Worm (Caenorhabditis elegans) whole organism, L2 larva: Measurements from ENCODE around the gene F57C12.6.

ENCODE experiments used
- C34F6.9 ChIP-seq: fragments of 150-350 bp; optimal IDR thresholded peaks from 2 replicates; lab custom pipeline; 2014; ENCODE audit warnings: missing biosample characterization, missing genetic modification characterization
- F13H6.1 ChIP-seq: sonication (generic microtip); optimal IDR thresholded peaks from 2 replicates; lab custom pipeline; 2016; ENCODE audit warnings: missing genetic modification characterization, missing compliant biosample characterization
- R02D3.7 ChIP-seq: fragments of 150-350 bp; optimal IDR thresholded peaks from 2 replicates; lab custom pipeline; 2014; ENCODE audit warnings: missing biosample characterization, missing genetic modification characterization
- Y55F3AM.14 ChIP-seq: fragments of 200-800 bp; sonication (Bioruptor generic); optimal IDR thresholded peaks from 2 replicates; lab custom pipeline; 2018; ENCODE audit warnings: mild to moderate bottlenecking, missing genetic modification characterization, missing compliant biosample characterization
- ZK546.5 ChIP-seq: sonication (generic microtip); optimal IDR thresholded peaks from 2 replicates; lab custom pipeline; 2017; ENCODE audit warnings: missing biosample characterization, missing genetic modification characterization
- alr-1 ChIP-seq: fragments of 150-350 bp; optimal IDR thresholded peaks from 2 replicates; lab custom pipeline; 2014; ENCODE audit warnings: missing biosample characterization, missing genetic modification characterization
- aly-2 ChIP-seq: fragments of 150-350 bp; optimal IDR thresholded peaks from 2 replicates; lab custom pipeline; 2014; ENCODE audit warnings: missing biosample characterization, missing genetic modification characterization
- ama-1 ChIP-seq: fragments of 150-350 bp; optimal IDR thresholded peaks from 2 replicates; lab custom pipeline; 2018; ENCODE audit warnings: inconsistent platforms
- blmp-1 ChIP-seq: sonication (generic microtip); optimal IDR thresholded peaks from 2 replicates; lab custom pipeline; 2017; ENCODE audit warnings: missing genetic modification characterization, mild to moderate bottlenecking, missing compliant biosample characterization, antibody characterized with exemption, moderate library complexity; ENCODE audit not compliant: insufficient read depth
- ceh-16 ChIP-seq: fragments of 150-350 bp; optimal IDR thresholded peaks from 2 replicates; lab custom pipeline; 2014; ENCODE audit warnings: missing biosample characterization, missing genetic modification characterization
- ceh-82 ChIP-seq: fragments of 150-350 bp; optimal IDR thresholded peaks from 2 replicates; lab custom pipeline; 2014; ENCODE audit warnings: missing biosample characterization, missing genetic modification characterization
- crh-2 ChIP-seq: sonication (generic microtip); optimal IDR thresholded peaks from 2 replicates; lab custom pipeline; 2017; ENCODE audit warnings: missing biosample characterization, missing genetic modification characterization
- dmd-4 ChIP-seq: sonication (generic microtip); optimal IDR thresholded peaks from 2 replicates; lab custom pipeline; 2017; ENCODE audit warnings: missing biosample characterization, missing genetic modification characterization
- egl-27 ChIP-seq: sonication (generic microtip); optimal IDR thresholded peaks from 3 replicates; lab custom pipeline; 2017; ENCODE audit warnings: missing biosample characterization, missing genetic modification reagents, missing genetic modification characterization
- elt-1 ChIP-seq: fragments of 150-350 bp; optimal IDR thresholded peaks from 2 replicates; lab custom pipeline; 2014; ENCODE audit warnings: missing biosample characterization, missing genetic modification characterization
- elt-3 ChIP-seq: sonication (generic microtip); optimal IDR thresholded peaks from 2 replicates; lab custom pipeline; 2017; ENCODE audit warnings: missing biosample characterization, missing genetic modification characterization
- fos-1 ChIP-seq: fragments of 150-350 bp; optimal IDR thresholded peaks from 2 replicates; lab custom pipeline; 2014; ENCODE audit warnings: missing biosample characterization, missing genetic modification characterization
- gmeb-1 ChIP-seq: fragments of 150-350 bp; optimal IDR thresholded peaks from 2 replicates; lab custom pipeline; 2014; ENCODE audit warnings: missing biosample characterization, missing genetic modification characterization
- lin-11 ChIP-seq: fragments of 150-350 bp; sonication (generic microtip); optimal IDR thresholded peaks from 2 replicates; lab custom pipeline; 2014; ENCODE audit warnings: missing biosample characterization, missing genetic modification characterization, inconsistent platforms, mixed read lengths
- lin-13 ChIP-seq: fragments of 150-350 bp; optimal IDR thresholded peaks from 2 replicates; lab custom pipeline; 2014; ENCODE audit warnings: missing biosample characterization, missing genetic modification reagents, missing genetic modification characterization
- lin-39 ChIP-seq: fragments of 150-350 bp; optimal IDR thresholded peaks from 2 replicates; lab custom pipeline; 2014; ENCODE audit warnings: missing biosample characterization, missing genetic modification reagents, missing genetic modification characterization
- lsy-2 ChIP-seq, 2 experiments: fragments of 150-350 bp in 1 of 2; sonication (generic microtip) in 1 of 2; optimal IDR thresholded peaks; 2 replicates each; lab custom pipeline; 2014 to 2017; ENCODE audit warnings: missing biosample characterization in 2 of 2, missing genetic modification characterization in 2 of 2
- mab-5 ChIP-seq: fragments of 150-350 bp; optimal IDR thresholded peaks from 2 replicates; lab custom pipeline; 2014; ENCODE audit warnings: missing biosample characterization, missing genetic modification characterization
- mbf-1 ChIP-seq: sonication (generic microtip); optimal IDR thresholded peaks from 2 replicates; lab custom pipeline; 2017; ENCODE audit warnings: missing biosample characterization, missing genetic modification characterization
- mdl-1 ChIP-seq, 2 experiments: fragments of 150-350 bp in 1 of 2; sonication (generic microtip) in 1 of 2; optimal IDR thresholded peaks; 2 replicates each; lab custom pipeline; 2017; ENCODE audit warnings: missing biosample characterization in 2 of 2, missing genetic modification characterization in 2 of 2
- nhr-10 ChIP-seq: sonication (generic microtip); optimal IDR thresholded peaks from 2 replicates; lab custom pipeline; 2017; ENCODE audit warnings: missing biosample characterization, missing genetic modification characterization
- nhr-11 ChIP-seq: fragments of 150-350 bp; optimal IDR thresholded peaks from 2 replicates; lab custom pipeline; 2014; ENCODE audit warnings: missing biosample characterization, missing genetic modification characterization
- nhr-12 ChIP-seq: fragments of 150-350 bp; optimal IDR thresholded peaks from 2 replicates; lab custom pipeline; 2014; ENCODE audit warnings: missing biosample characterization, missing genetic modification characterization
- nhr-129 ChIP-seq: fragments of 150-350 bp; optimal IDR thresholded peaks from 2 replicates; lab custom pipeline; 2014; ENCODE audit warnings: missing biosample characterization, missing genetic modification characterization
- nhr-21 ChIP-seq: fragments of 150-350 bp; optimal IDR thresholded peaks from 2 replicates; lab custom pipeline; 2014; ENCODE audit warnings: missing biosample characterization, missing genetic modification characterization
- nhr-23 ChIP-seq: fragments of 150-350 bp; optimal IDR thresholded peaks from 2 replicates; lab custom pipeline; 2014; ENCODE audit warnings: missing biosample characterization, missing genetic modification reagents, missing genetic modification characterization
- nhr-237 ChIP-seq: fragments of 150-350 bp; optimal IDR thresholded peaks from 2 replicates; lab custom pipeline; 2014; ENCODE audit warnings: missing biosample characterization, missing genetic modification characterization
- nhr-25 ChIP-seq: fragments of 150-350 bp; sonication (generic microtip); optimal IDR thresholded peaks from 3 replicates; lab custom pipeline; 2014; ENCODE audit warnings: missing biosample characterization, missing genetic modification characterization
- nhr-6 ChIP-seq: fragments of 150-350 bp; optimal IDR thresholded peaks from 2 replicates; lab custom pipeline; 2014; ENCODE audit warnings: missing biosample characterization, missing genetic modification characterization
- nhr-77 ChIP-seq: fragments of 150-350 bp; optimal IDR thresholded peaks from 2 replicates; lab custom pipeline; 2014; ENCODE audit warnings: missing biosample characterization, missing genetic modification characterization
- peb-1 ChIP-seq: fragments of 150-350 bp; optimal IDR thresholded peaks from 2 replicates; lab custom pipeline; 2014; ENCODE audit warnings: missing biosample characterization, missing genetic modification characterization
- sem-4 ChIP-seq: fragments of 150-350 bp; optimal IDR thresholded peaks from 2 replicates; lab custom pipeline; 2014; ENCODE audit warnings: missing biosample characterization, missing genetic modification reagents, missing genetic modification characterization
- skn-1 ChIP-seq: sonication (generic microtip); optimal IDR thresholded peaks from 2 replicates; lab custom pipeline; 2017; ENCODE audit warnings: missing biosample characterization, missing genetic modification characterization
- sma-3 ChIP-seq: sonication (generic microtip); optimal IDR thresholded peaks from 2 replicates; lab custom pipeline; 2016; ENCODE audit warnings: missing genetic modification reagents, missing genetic modification characterization, missing compliant biosample characterization
- sma-9 ChIP-seq, 2 experiments: fragments of 150-350 bp in 1 of 2; sonication (generic microtip) in 1 of 2; optimal IDR thresholded peaks; 2 replicates each; lab custom pipeline; 2014 to 2016; ENCODE audit warnings: missing genetic modification characterization in 2 of 2, mild to moderate bottlenecking in 1 of 2, missing biosample characterization in 1 of 2, missing compliant biosample characterization in 1 of 2, missing genetic modification reagents in 1 of 2, moderate library complexity in 1 of 2
- snpc-4 ChIP-seq: fragments of 150-350 bp; optimal IDR thresholded peaks from 2 replicates; lab custom pipeline; 2014; ENCODE audit warnings: missing biosample characterization, missing genetic modification characterization
- unc-39 ChIP-seq: fragments of 150-350 bp; optimal IDR thresholded peaks from 2 replicates; lab custom pipeline; 2014; ENCODE audit warnings: missing biosample characterization, missing genetic modification characterization
- unc-55 ChIP-seq: fragments of 150-350 bp; sonication (generic microtip); optimal IDR thresholded peaks from 3 replicates; lab custom pipeline; 2014; ENCODE audit warnings: missing biosample characterization, missing genetic modification reagents, missing genetic modification characterization
- unc-62 ChIP-seq: fragments of 150-350 bp; optimal IDR thresholded peaks from 2 replicates; lab custom pipeline; 2014; ENCODE audit warnings: missing biosample characterization, missing genetic modification reagents, missing genetic modification characterization
- zag-1 ChIP-seq: fragments of 150-350 bp; optimal IDR thresholded peaks from 2 replicates; lab custom pipeline; 2014; ENCODE audit warnings: missing biosample characterization, missing genetic modification characterization
- ztf-1 ChIP-seq: fragments of 200-800 bp; sonication (Bioruptor generic); conservative IDR thresholded peaks from 2 replicates; pipeline ENCODE4 v1.3.6; 2022; ENCODE audit warnings: missing genetic modification characterization, missing compliant biosample characterization
- ztf-11 ChIP-seq: sonication (generic microtip); optimal IDR thresholded peaks from 2 replicates; lab custom pipeline; 2017; ENCODE audit warnings: missing biosample characterization, missing genetic modification characterization
- ztf-4 ChIP-seq: fragments of 150-350 bp; optimal IDR thresholded peaks from 2 replicates; lab custom pipeline; 2014; ENCODE audit warnings: missing biosample characterization, missing genetic modification characterization

Gene F57C12.6

DNA sequence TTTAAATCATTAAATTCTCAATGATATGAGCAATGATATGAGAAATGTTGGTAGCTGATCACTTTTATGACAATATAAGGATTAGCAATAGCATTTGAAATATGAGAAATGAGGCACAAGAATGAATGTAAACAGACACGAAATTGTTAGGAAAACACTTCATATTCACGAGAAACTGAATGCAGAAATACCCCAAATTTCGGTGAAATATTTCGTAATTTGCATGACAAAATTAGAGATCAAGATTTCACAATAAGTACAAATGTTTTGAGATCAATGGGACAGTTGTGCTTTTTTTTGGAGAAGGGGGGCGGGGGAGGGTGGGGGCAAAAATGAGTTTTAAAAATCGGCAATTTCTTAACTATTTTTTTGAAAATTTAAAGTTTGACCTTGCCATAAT, 17.4 kb downstream of the F57C12.6 start:
- TF ChIP-seq F13H6.1 (tag; lab: Kevin White, UChicago) (no peak), unc-39 (tag; lab: Kevin White, UChicago) (no peak), nhr-129 (peak; percentile 58)

DNA sequence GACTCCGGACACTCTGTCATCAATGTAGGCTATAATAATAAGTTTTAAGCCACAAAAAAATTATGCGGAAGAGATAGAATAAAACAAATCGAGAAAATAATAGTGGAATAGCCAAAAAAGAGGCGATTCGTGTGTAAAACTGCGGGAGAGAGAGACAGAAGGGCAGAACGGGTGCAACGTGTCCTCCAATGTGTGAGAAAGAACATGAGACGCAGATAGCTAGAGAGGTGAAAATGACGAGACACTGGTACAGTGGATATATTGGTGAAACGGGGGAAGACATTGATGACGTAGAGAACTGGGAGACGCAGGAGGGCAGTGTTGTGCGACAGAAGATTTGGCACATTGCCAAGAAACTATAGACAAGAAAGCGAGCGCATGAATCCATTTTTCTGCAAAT, 18.0 kb downstream of the F57C12.6 start, which contains the start of gene F28C10.3:
Gene F28C10.3 (minus strand): TSS at position 101 of the 400 bp plus-strand sequence.
- TF ChIP-seq unc-55 (GFP tag; lab: Kevin White, UChicago) (peak; percentile 77), fos-1 (tag; lab: Kevin White, UChicago) (peak; percentile 93), skn-1 (tag; lab: Kevin White, UChicago) (no peak), blmp-1 (peak; percentile 87), ztf-1 (GFP tag; lab: Robert Waterston, UW) (no peak), egl-27 (tag; lab: Kevin White, UChicago) (peak; percentile 93), sma-3 (peak; percentile 81), nhr-23 (tag; lab: Kevin White, UChicago) (no peak), elt-3 (tag; lab: Kevin White, UChicago) (no peak), lin-13 (GFP tag; lab: Kevin White, UChicago) (peak; percentile 71), F13H6.1 (tag; lab: Kevin White, UChicago) (peak; percentile 88), ceh-16 (peak; percentile 22), lin-39 (no peak), sma-9 (GFP tag; optimal IDR thresholded peaks at IDR 0.05; lab: Kevin White, UChicago) (peak; percentile 100), sma-9 (tag; optimal IDR thresholded peaks at IDR 0.05; lab: Kevin White, UChicago) (peak; percentile 83), peb-1 (no peak), unc-39 (tag; lab: Kevin White, UChicago) (no peak), gmeb-1 (tag; lab: Kevin White, UChicago) (no peak), ztf-4 (tag; lab: Kevin White, UChicago) (peak; percentile 14), lsy-2 (tag; optimal IDR thresholded peaks at IDR 0.05; lab: Kevin White, UChicago) (peak; percentile 55 to 88), nhr-77 (tag; lab: Kevin White, UChicago) (no peak), nhr-10 (tag; lab: Kevin White, UChicago) (no peak), nhr-6 (peak; percentile 86), nhr-25 (tag; lab: Kevin White, UChicago) (peak; percentile 91), R02D3.7 (no peak), aly-2 (tag; lab: Kevin White, UChicago) (no peak), elt-1 (tag; lab: Kevin White, UChicago) (no peak), unc-62 (peak; percentile 50), lin-11 (tag; lab: Kevin White, UChicago) (no peak), nhr-12 (tag; lab: Kevin White, UChicago) (no peak), dmd-4 (tag; lab: Kevin White, UChicago) (no peak), alr-1 (tag; lab: Kevin White, UChicago) (no peak), zag-1 (tag; lab: Kevin White, UChicago) (peak; percentile 88), C34F6.9 (tag; lab: Kevin White, UChicago) (peak; percentile 88), nhr-11 (tag; lab: Kevin White, UChicago) (no peak), mab-5 (peak; percentile 79), ztf-11 (tag; lab: Kevin White, UChicago) (no peak), nhr-129 (peak; percentile 94), nhr-21 (tag; lab: Kevin White, UChicago) (peak; percentile 94), Y55F3AM.14 (GFP tag; lab: Kevin White, UChicago) (peak; percentile 58), ama-1 (lab: Kevin White, UChicago) (no peak), ceh-82 (tag; lab: Kevin White, UChicago) (no peak), sem-4 (tag; lab: Kevin White, UChicago) (peak; percentile 92), mdl-1 (tag; optimal IDR thresholded peaks at IDR 0.05; lab: Kevin White, UChicago) (peak; percentile 78 to 87), nhr-237 (peak; percentile 31), crh-2 (peak; percentile 97), snpc-4 (tag; lab: Kevin White, UChicago) (peak; percentile 3), ZK546.5 (no peak), mbf-1 (tag; lab: Kevin White, UChicago) (no peak)
